Worm (Caenorhabditis elegans) whole organism, young adult: ENCODE measurements around the gene lido-16.

Experiments used
- B0035.1 ChIP-seq: sonication (generic microtip); optimal IDR thresholded peaks from 2 replicates; lab custom pipeline; 2016; ENCODE audit warnings: missing genetic modification characterization, mild to moderate bottlenecking, missing compliant biosample characterization, missing genotype, missing genetic modification reagents
- C17E4.6 ChIP-seq: fragments of 200-800 bp; sonication (Bioruptor generic); IDR thresholded peaks from 2 replicates; pipeline ENCODE4 v1.3.6; 2022; ENCODE audit warnings: missing genetic modification reagents, missing genetic modification characterization, missing compliant biosample characterization
- F23B12.7 ChIP-seq: sonication (generic microtip); optimal IDR thresholded peaks from 2 replicates; lab custom pipeline; 2017; ENCODE audit warnings: missing genetic modification characterization, mild to moderate bottlenecking, missing compliant biosample characterization, antibody characterized with exemption, moderate library complexity; ENCODE audit not compliant: insufficient read depth
- F33H1.4 ChIP-seq: fragments of 200-800 bp; sonication (Bioruptor generic); IDR thresholded peaks from 2 replicates; pipeline ENCODE4 v1.3.6; 2022; ENCODE audit warnings: missing genetic modification reagents, missing genetic modification characterization, missing compliant biosample characterization
- K12H6.12 ChIP-seq: fragments of 200-800 bp; sonication (Bioruptor generic); optimal IDR thresholded peaks from 2 replicates; lab custom pipeline; 2018; ENCODE audit warnings: mild to moderate bottlenecking, missing genetic modification characterization, missing compliant biosample characterization
- Y53F4B.3 ChIP-seq: fragments of 200-800 bp; sonication (Bioruptor generic); IDR thresholded peaks from 2 replicates; pipeline ENCODE4 v1.3.6; 2022; ENCODE audit warnings: missing genetic modification reagents, missing genetic modification characterization, missing compliant biosample characterization
- Y56A3A.18 ChIP-seq: fragments of 200-800 bp; sonication (Bioruptor generic); IDR thresholded peaks from 2 replicates; pipeline ENCODE4 v1.3.6; 2022; ENCODE audit warnings: missing genetic modification reagents, missing genetic modification characterization, missing compliant biosample characterization
- Y95B8A.8 ChIP-seq: fragments of 200-800 bp; sonication (Bioruptor generic); IDR thresholded peaks from 2 replicates; pipeline ENCODE4 v1.3.6; 2022; ENCODE audit warnings: missing genetic modification reagents, missing genetic modification characterization, missing compliant biosample characterization
- akir-1 ChIP-seq: fragments of 200-800 bp; sonication (Bioruptor generic); optimal IDR thresholded peaks from 2 replicates; lab custom pipeline; 2018; ENCODE audit warnings: mild to moderate bottlenecking, missing genetic modification characterization, moderate library complexity, missing compliant biosample characterization
- aptf-2 ChIP-seq: fragments of 200-800 bp; sonication (Bioruptor generic); conservative IDR thresholded peaks from 2 replicates; pipeline ENCODE4 v1.3.6; 2022; ENCODE audit warnings: missing genetic modification reagents, missing genetic modification characterization, missing compliant biosample characterization
- attf-3 ChIP-seq: fragments of 200-800 bp; sonication (Bioruptor generic); conservative IDR thresholded peaks from 2 replicates; pipeline ENCODE4 v1.3.6; 2022; ENCODE audit warnings: missing genetic modification reagents, missing genetic modification characterization, missing compliant biosample characterization
- attf-5 ChIP-seq: fragments of 200-800 bp; sonication (Bioruptor generic); optimal IDR thresholded peaks from 2 replicates; lab custom pipeline; 2018; ENCODE audit warnings: mild to moderate bottlenecking, missing genetic modification characterization, missing compliant biosample characterization
- bed-1 ChIP-seq: fragments of 200-800 bp; sonication (Bioruptor generic); IDR thresholded peaks from 2 replicates; pipeline ENCODE4 v1.3.6; 2022; ENCODE audit warnings: missing genetic modification reagents, missing genetic modification characterization, missing compliant biosample characterization
- bed-2 ChIP-seq: fragments of 200-800 bp; sonication (Bioruptor generic); IDR thresholded peaks from 2 replicates; pipeline ENCODE4 v1.3.6; 2022; ENCODE audit warnings: missing genetic modification reagents, missing genetic modification characterization, missing compliant biosample characterization
- ccch-3 ChIP-seq: fragments of 200-800 bp; sonication (Bioruptor generic); optimal IDR thresholded peaks from 2 replicates; lab custom pipeline; 2018; ENCODE audit warnings: mild to moderate bottlenecking, missing genetic modification characterization, missing compliant biosample characterization
- ceh-40 ChIP-seq: fragments of 200-800 bp; sonication (Bioruptor generic); IDR thresholded peaks from 2 replicates; pipeline ENCODE4 v1.3.6; 2022; ENCODE audit warnings: missing genetic modification characterization, missing compliant biosample characterization
- chd-7 ChIP-seq: sonication (generic microtip); optimal IDR thresholded peaks from 2 replicates; lab custom pipeline; 2016; ENCODE audit warnings: mild to moderate bottlenecking, missing genetic modification characterization, moderate library complexity, missing compliant biosample characterization
- egl-44 ChIP-seq: fragments of 200-800 bp; sonication (Bioruptor generic); IDR thresholded peaks from 2 replicates; pipeline ENCODE4 v1.3.6; 2022; ENCODE audit warnings: missing genetic modification reagents, missing genetic modification characterization, missing compliant biosample characterization
- egrh-3 ChIP-seq: fragments of 200-800 bp; sonication (Bioruptor generic); IDR thresholded peaks from 2 replicates; pipeline ENCODE4 v1.3.6; 2022; ENCODE audit warnings: missing genetic modification reagents, missing genetic modification characterization, missing compliant biosample characterization
- ets-4 ChIP-seq: fragments of 200-800 bp; sonication (Bioruptor generic); optimal IDR thresholded peaks from 2 replicates; lab custom pipeline; 2018; ENCODE audit warnings: mild to moderate bottlenecking, missing genetic modification characterization, missing compliant biosample characterization
- hmg-1.2 ChIP-seq: fragments of 200-800 bp; sonication (Bioruptor generic); IDR thresholded peaks from 2 replicates; pipeline ENCODE4 v1.3.6; 2022; ENCODE audit warnings: missing genetic modification reagents, missing genetic modification characterization, missing compliant biosample characterization
- let-526 ChIP-seq: fragments of 200-800 bp; sonication (Bioruptor generic); IDR thresholded peaks from 2 replicates; pipeline ENCODE4 v1.3.6; 2022; ENCODE audit warnings: missing genetic modification reagents, missing genetic modification characterization, missing compliant biosample characterization
- lin-26 ChIP-seq: fragments of 200-800 bp; sonication (Bioruptor generic); IDR thresholded peaks from 2 replicates; pipeline ENCODE4 v1.3.6; 2022; ENCODE audit warnings: missing genetic modification reagents, missing genetic modification characterization, missing compliant biosample characterization
- lin-35 ChIP-seq, 3 experiments: fragments of 150-350 bp in 2 of 3; sonication (generic microtip) in 1 of 3; optimal IDR thresholded peaks; 2 replicates each; lab custom pipeline; 2014 to 2018; ENCODE audit warnings: missing biosample characterization in 3 of 3, missing genetic modification characterization in 3 of 3, missing genetic modification reagents in 3 of 3
- lin-40 ChIP-seq: sonication (generic microtip); optimal IDR thresholded peaks from 2 replicates; lab custom pipeline; 2016; ENCODE audit warnings: missing genetic modification characterization, mild to moderate bottlenecking, missing compliant biosample characterization, missing genotype, missing genetic modification reagents
- lin-54 ChIP-seq: fragments of 200-800 bp; sonication (Bioruptor generic); optimal IDR thresholded peaks from 2 replicates; lab custom pipeline; 2018; ENCODE audit warnings: mild to moderate bottlenecking, missing genetic modification characterization, missing compliant biosample characterization
- lsl-1 ChIP-seq: fragments of 200-800 bp; sonication (Bioruptor generic); optimal IDR thresholded peaks from 2 replicates; lab custom pipeline; 2018; ENCODE audit warnings: mild to moderate bottlenecking, missing genetic modification characterization, moderate library complexity, missing compliant biosample characterization
- lsy-27 ChIP-seq: sonication (generic microtip); optimal IDR thresholded peaks from 2 replicates; lab custom pipeline; 2017; ENCODE audit warnings: missing genetic modification characterization, mild to moderate bottlenecking, missing compliant biosample characterization, antibody characterized with exemption, missing genotype, borderline replicate concordance; ENCODE audit not compliant: insufficient read depth
- madf-6 ChIP-seq: fragments of 200-800 bp; sonication (Bioruptor generic); IDR thresholded peaks from 2 replicates; pipeline ENCODE4 v1.3.6; 2022; ENCODE audit warnings: missing genetic modification reagents, missing genetic modification characterization, missing compliant biosample characterization
- madf-8 ChIP-seq: fragments of 200-800 bp; sonication (Bioruptor generic); conservative IDR thresholded peaks from 2 replicates; pipeline ENCODE4 v1.3.6; 2022; ENCODE audit warnings: missing genetic modification reagents, missing genetic modification characterization, missing compliant biosample characterization
- mcd-1 ChIP-seq: fragments of 200-800 bp; sonication (Bioruptor generic); IDR thresholded peaks from 2 replicates; pipeline ENCODE4 v1.3.6; 2022; ENCODE audit warnings: missing genetic modification reagents, missing genetic modification characterization, missing compliant biosample characterization
- mxl-1 ChIP-seq: sonication (generic microtip); optimal IDR thresholded peaks from 2 replicates; lab custom pipeline; 2016; ENCODE audit warnings: missing genetic modification characterization, missing compliant biosample characterization
- nhr-179 ChIP-seq: sonication (generic microtip); optimal IDR thresholded peaks from 2 replicates; lab custom pipeline; 2016; ENCODE audit warnings: mild to moderate bottlenecking, missing genetic modification characterization, missing compliant biosample characterization
- nhr-27 ChIP-seq: fragments of 200-800 bp; sonication (Bioruptor generic); optimal IDR thresholded peaks from 2 replicates; lab custom pipeline; 2018; ENCODE audit warnings: mild to moderate bottlenecking, missing genetic modification characterization, moderate library complexity, missing compliant biosample characterization
- nhr-90 ChIP-seq: sonication (generic microtip); optimal IDR thresholded peaks from 2 replicates; lab custom pipeline; 2016; ENCODE audit warnings: missing genotype, mild to moderate bottlenecking, missing genetic modification characterization, missing compliant biosample characterization
- rpc-1 ChIP-seq, 2 experiments: fragments of 150-350 bp in 1 of 2; sonication (generic microtip) in 1 of 2; optimal IDR thresholded peaks; 2 replicates each; lab custom pipeline; 2014 to 2018; ENCODE audit warnings: missing biosample characterization in 1 of 2, missing genetic modification characterization in 1 of 2, missing genetic modification reagents in 1 of 2, missing genotype in 1 of 2
- sdz-38 ChIP-seq: sonication (generic microtip); optimal IDR thresholded peaks from 2 replicates; lab custom pipeline; 2016; ENCODE audit warnings: missing genotype, missing genetic modification characterization, missing compliant biosample characterization
- snpc-1.3 ChIP-seq: sonication (generic microtip); optimal IDR thresholded peaks from 2 replicates; lab custom pipeline; 2017; ENCODE audit warnings: missing genetic modification characterization, mild to moderate bottlenecking, missing compliant biosample characterization, antibody characterized with exemption, moderate library complexity, missing genotype, missing genetic modification reagents; ENCODE audit not compliant: insufficient read depth
- sptf-2 ChIP-seq: fragments of 200-800 bp; sonication (Bioruptor generic); optimal IDR thresholded peaks from 2 replicates; lab custom pipeline; 2018; ENCODE audit warnings: mild to moderate bottlenecking, missing genetic modification characterization, missing compliant biosample characterization
- unc-130 ChIP-seq: sonication (generic microtip); optimal IDR thresholded peaks from 2 replicates; lab custom pipeline; 2016; ENCODE audit warnings: missing genetic modification reagents, missing genetic modification characterization, missing compliant biosample characterization
- unc-62 ChIP-seq: fragments of 150-350 bp; optimal IDR thresholded peaks from 2 replicates; lab custom pipeline; 2014; ENCODE audit warnings: missing biosample characterization, missing genetic modification reagents, missing genetic modification characterization
- xnd-1 ChIP-seq: sonication (generic microtip); optimal IDR thresholded peaks from 2 replicates; lab custom pipeline; 2016; ENCODE audit warnings: missing genotype, missing genetic modification reagents, missing genetic modification characterization, missing compliant biosample characterization
- zfh-2 ChIP-seq: fragments of 200-800 bp; sonication (Bioruptor generic); conservative IDR thresholded peaks from 2 replicates; pipeline ENCODE4 v1.3.6; 2022; ENCODE audit warnings: missing genetic modification reagents, missing genetic modification characterization, missing compliant biosample characterization
- ztf-18 ChIP-seq: sonication (generic microtip); optimal IDR thresholded peaks from 2 replicates; lab custom pipeline; 2016; ENCODE audit warnings: missing genotype, mild to moderate bottlenecking, missing genetic modification characterization, missing compliant biosample characterization
- ztf-26 ChIP-seq: sonication (generic microtip); optimal IDR thresholded peaks from 2 replicates; lab custom pipeline; 2017; ENCODE audit warnings: missing genetic modification characterization, missing compliant biosample characterization
- ztf-28 ChIP-seq: fragments of 200-800 bp; sonication (Bioruptor generic); IDR thresholded peaks from 2 replicates; pipeline ENCODE4 v1.3.6; 2022; ENCODE audit warnings: missing genetic modification reagents, missing genetic modification characterization, missing compliant biosample characterization
- ztf-6 ChIP-seq: fragments of 200-800 bp; sonication (Bioruptor generic); IDR thresholded peaks from 2 replicates; pipeline ENCODE4 v1.3.6; 2022; ENCODE audit warnings: missing genetic modification reagents, missing genetic modification characterization, missing compliant biosample characterization

The lido-16 gene

DNA sequence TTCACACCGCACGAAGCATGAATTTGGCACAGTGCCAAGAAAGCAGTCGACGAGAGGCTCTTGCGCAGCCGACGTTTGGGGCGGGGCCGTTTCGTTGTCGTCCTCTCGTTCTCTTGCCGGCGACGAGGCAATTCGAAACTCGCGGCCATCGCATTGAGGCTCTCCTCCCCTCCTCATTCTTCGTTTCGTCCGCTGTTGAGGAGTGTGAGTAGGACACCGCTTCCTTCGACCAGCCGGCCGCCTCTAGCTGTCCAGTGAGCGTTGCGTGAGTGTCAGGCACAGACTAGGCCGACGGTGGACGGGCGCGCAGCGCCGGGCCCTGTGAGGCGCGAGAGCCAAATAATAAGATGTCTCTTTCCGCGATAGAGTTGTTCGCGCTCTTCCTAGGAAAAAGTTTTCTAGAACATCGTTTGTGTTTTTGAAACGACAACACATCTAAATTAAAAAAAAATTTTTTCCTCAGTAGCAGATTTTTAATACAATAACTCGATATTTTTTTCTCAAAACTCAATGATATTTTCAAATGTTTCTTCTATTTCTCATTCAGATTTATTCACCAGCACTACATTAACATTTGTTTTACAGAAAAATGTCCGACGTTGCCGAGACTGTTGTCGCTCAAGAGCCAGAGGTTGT, 7.2 kb upstream of the lido-16 start, which contains the start of the genes T28D9.11 and T28D9.1 (continued):
- peak; percentile 12 for TF ChIP-seq chd-7 (tag; lab: Kevin White, UChicago)
- no peak for TF ChIP-seq Y95B8A.8 (GFP tag; lab: Robert Waterston, UW)
- TF ChIP-seq K12H6.12: peak; percentile 64
- peak; percentile 61; the same call in 1 of the 2 replicates for TF ChIP-seq lin-26 (GFP tag; lab: Robert Waterston, UW)
- TF ChIP-seq lsl-1 (GFP tag; lab: Kevin White, UChicago): no peak
- TF ChIP-seq nhr-179 (tag; lab: Kevin White, UChicago): no peak
- no peak for TF ChIP-seq sdz-38 (tag; lab: Kevin White, UChicago)
- TF ChIP-seq egrh-3 (GFP tag; lab: Robert Waterston, UW): peak; percentile 88
- TF ChIP-seq attf-5 (GFP tag; lab: Kevin White, UChicago): peak; percentile 72
- TF ChIP-seq hmg-1.2 (GFP tag; lab: Robert Waterston, UW): peak; percentile 28; the same call in 1 of the 2 replicates
- no peak for TF ChIP-seq unc-130 (GFP tag; lab: Kevin White, UChicago)
- TF ChIP-seq mcd-1 (GFP tag; lab: Robert Waterston, UW): peak; percentile 66
- no peak for TF ChIP-seq nhr-90 (tag; lab: Kevin White, UChicago)
- no peak for TF ChIP-seq akir-1
- TF ChIP-seq zfh-2: peak; percentile 99
- TF ChIP-seq ceh-40 (GFP tag; lab: Robert Waterston, UW): no peak
- TF ChIP-seq C17E4.6: no peak
- TF ChIP-seq egl-44 (GFP tag; lab: Robert Waterston, UW): peak; percentile 35; the same call in 1 of the 2 replicates
- peak; percentile 22 for TF ChIP-seq lin-40
- TF ChIP-seq ztf-26: no peak
- TF ChIP-seq bed-2 (GFP tag; lab: Robert Waterston, UW): 0 out of 2 replicates have a peak, but pooled peaks have one; percentile 76
- TF ChIP-seq attf-3: 0 out of 2 replicates have a peak, but pooled peaks have one; percentile 28
- no peak for TF ChIP-seq lsy-27 (tag; lab: Kevin White, UChicago)
- no peak for TF ChIP-seq ztf-28 (GFP tag; lab: Robert Waterston, UW)
- no peak for TF ChIP-seq rpc-1 (optimal IDR thresholded peaks at IDR 0.05; lab: Kevin White, UChicago)
- TF ChIP-seq rpc-1 (tag; optimal IDR thresholded peaks at IDR 0.05; lab: Kevin White, UChicago): no peak
- TF ChIP-seq ets-4 (GFP tag; lab: Kevin White, UChicago): no peak
- peak; percentile 46 for TF ChIP-seq lin-54 (GFP tag; lab: Kevin White, UChicago)

DNA sequence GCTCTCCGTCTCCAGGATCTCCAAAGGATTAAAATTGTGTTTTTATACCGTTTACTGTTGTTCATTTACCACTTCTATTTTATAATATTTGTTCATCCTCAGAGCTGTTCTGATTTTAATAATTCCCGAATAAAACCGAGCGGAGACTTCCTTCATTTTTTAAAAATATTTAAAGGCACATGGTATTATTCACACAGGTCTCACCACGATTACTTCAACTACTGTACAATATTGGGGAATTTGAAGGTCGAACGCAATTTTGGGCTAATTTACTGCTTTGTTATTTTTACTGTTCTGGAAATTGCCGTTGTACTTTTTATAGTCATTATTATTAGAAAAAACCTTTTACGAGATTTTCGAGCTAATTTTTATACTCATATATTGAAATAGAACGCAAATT, 6.4 kb upstream of the lido-16 start:
- TF ChIP-seq unc-130 (GFP tag; lab: Kevin White, UChicago): peak; percentile 59
- peak; percentile 86 for TF ChIP-seq madf-6 (GFP tag; lab: Robert Waterston, UW)
- TF ChIP-seq let-526 (GFP tag; lab: Robert Waterston, UW): no peak
- TF ChIP-seq lsl-1 (GFP tag; lab: Kevin White, UChicago): peak; percentile 79
- no peak for TF ChIP-seq unc-62 (GFP tag; lab: Kevin White, UChicago)
- TF ChIP-seq ztf-18 (tag; lab: Kevin White, UChicago): no peak
- no peak; the same call in 1 of the 2 replicates for TF ChIP-seq Y53F4B.3
- TF ChIP-seq xnd-1 (tag; lab: Kevin White, UChicago): peak; percentile 39
- no peak for TF ChIP-seq ztf-6 (GFP tag; lab: Robert Waterston, UW)
- no peak for TF ChIP-seq aptf-2 (GFP tag; lab: Robert Waterston, UW)
- no peak for TF ChIP-seq sptf-2 (GFP tag; lab: Kevin White, UChicago)
- TF ChIP-seq madf-8 (GFP tag; lab: Robert Waterston, UW): peak; percentile 37; the same call in 1 of the 2 replicates
- no peak for TF ChIP-seq nhr-90 (tag; lab: Kevin White, UChicago)
- TF ChIP-seq nhr-27 (tag; lab: Kevin White, UChicago): no peak
- peak; percentile 82 for TF ChIP-seq F23B12.7 (tag; lab: Kevin White, UChicago)
- TF ChIP-seq F33H1.4 (GFP tag; lab: Robert Waterston, UW): peak; percentile 88
- TF ChIP-seq ccch-3 (GFP tag; lab: Kevin White, UChicago): no peak
- no peak for TF ChIP-seq lin-35 (GFP tag; optimal IDR thresholded peaks at IDR 0.05; lab: Kevin White, UChicago)
- TF ChIP-seq snpc-1.3 (tag; lab: Kevin White, UChicago): peak; percentile 82
- TF ChIP-seq bed-1: no peak
- TF ChIP-seq Y56A3A.18 (GFP tag; lab: Robert Waterston, UW): no peak
- TF ChIP-seq mxl-1: no peak
- no peak for TF ChIP-seq B0035.1
